Worm (Caenorhabditis elegans): Measurements from ENCODE around the gene srm-2.
"Not testable (repeated sequence)": the region's sequence is repeated elsewhere in the genome, so short reads cannot be mapped to it uniquely, and the experiment has no call there.

- TF ChIP-seq rcor-1 (GFP tag; IDR thresholded peaks at IDR 0.05); sea-2 (GFP tag; IDR thresholded peaks at IDR 0.05); rpc-1 (optimal IDR thresholded peaks at IDR 0.05); rpc-1 (tag; optimal IDR thresholded peaks at IDR 0.05); efl-1 (GFP tag; optimal IDR thresholded peaks at IDR 0.05); cebp-2 (GFP tag; IDR thresholded peaks at IDR 0.05); ztf-22 (GFP tag; optimal IDR thresholded peaks at IDR 0.05); dpl-1 (GFP tag; optimal IDR thresholded peaks at IDR 0.05): not testable (repeated sequence)
Measured at ce11 chrIV:5017075-5017474, 8.6 kb downstream of the srm-2 start, which contains the start of gene T28H11.7.

Measured in whole organism, young adult.